Worm (Caenorhabditis elegans): ENCODE measurements around the gene C49F5.6.

C49F5.6 gene

ce11 chrX:11965663-11966304, 22.3 kb upstream of the C49F5.6 start, which contains the start of gene sams-1:
TSS of gene sams-1 (plus strand) at chrX:11965962.
- no peak for TF ChIP-seq ztf-1 (GFP tag; conservative IDR thresholded peaks at IDR 0.05)
- peak; percentile 37 for TF ChIP-seq ceh-16 (tag; optimal IDR thresholded peaks at IDR 0.05)
- no peak for TF ChIP-seq snpc-4 (tag; optimal IDR thresholded peaks at IDR 0.05)
- peak in 1 of 2 experiments; percentile 2 for TF ChIP-seq mdl-1 (tag; optimal IDR thresholded peaks at IDR 0.05)
- peak; percentile 71 for TF ChIP-seq fos-1 (tag; optimal IDR thresholded peaks at IDR 0.05)
- TF ChIP-seq unc-62 (GFP tag; optimal IDR thresholded peaks at IDR 0.05) = no peak
- peak; percentile 10 for TF ChIP-seq egl-27 (tag; optimal IDR thresholded peaks at IDR 0.05)
- TF ChIP-seq mbf-1 (tag; optimal IDR thresholded peaks at IDR 0.05) = no peak
- no peak for TF ChIP-seq elt-3 (tag; optimal IDR thresholded peaks at IDR 0.05)
- TF ChIP-seq aly-2 (tag; optimal IDR thresholded peaks at IDR 0.05) = no peak
- TF ChIP-seq sma-9 (GFP tag; optimal IDR thresholded peaks at IDR 0.05) = peak; percentile 68
- TF ChIP-seq sma-9 (tag; optimal IDR thresholded peaks at IDR 0.05) = no peak
- no peak for TF ChIP-seq nhr-6 (tag; optimal IDR thresholded peaks at IDR 0.05)
- TF ChIP-seq ZK546.5 (tag; optimal IDR thresholded peaks at IDR 0.05) = no peak
- no peak for TF ChIP-seq sma-3 (GFP tag; optimal IDR thresholded peaks at IDR 0.05)
- TF ChIP-seq nhr-11 (tag; optimal IDR thresholded peaks at IDR 0.05) = no peak
- TF ChIP-seq zag-1 (tag; optimal IDR thresholded peaks at IDR 0.05) = no peak
- no peak for TF ChIP-seq blmp-1 (tag; optimal IDR thresholded peaks at IDR 0.05; ENCODE audit: insufficient read depth)
- no peak for TF ChIP-seq skn-1 (tag; optimal IDR thresholded peaks at IDR 0.05)
- TF ChIP-seq nhr-25 (tag; optimal IDR thresholded peaks at IDR 0.05) = peak; percentile 19
- TF ChIP-seq nhr-237 (tag; optimal IDR thresholded peaks at IDR 0.05) = no peak
- TF ChIP-seq nhr-12 (tag; optimal IDR thresholded peaks at IDR 0.05) = no peak
- no peak for TF ChIP-seq unc-55 (GFP tag; optimal IDR thresholded peaks at IDR 0.05)
- TF ChIP-seq nhr-129 (tag; optimal IDR thresholded peaks at IDR 0.05) = peak; percentile 23
- TF ChIP-seq C34F6.9 (tag; optimal IDR thresholded peaks at IDR 0.05) = no peak
- peak; percentile 46 for TF ChIP-seq ama-1 (optimal IDR thresholded peaks at IDR 0.05)
- no peak for TF ChIP-seq elt-1 (tag; optimal IDR thresholded peaks at IDR 0.05)
- TF ChIP-seq gmeb-1 (tag; optimal IDR thresholded peaks at IDR 0.05) = no peak
- TF ChIP-seq Y55F3AM.14 (GFP tag; optimal IDR thresholded peaks at IDR 0.05) = no peak
- TF ChIP-seq F13H6.1 (tag; optimal IDR thresholded peaks at IDR 0.05) = no peak
- no peak for TF ChIP-seq lin-13 (GFP tag; optimal IDR thresholded peaks at IDR 0.05)

ce11 chrX:11967034-11967433, 21.1 kb upstream of the C49F5.6 start:
- TF ChIP-seq lin-11 (tag; optimal IDR thresholded peaks at IDR 0.05) = no peak
- TF ChIP-seq lsy-2 (tag; optimal IDR thresholded peaks at IDR 0.05) = no peak
- TF ChIP-seq blmp-1 (tag; optimal IDR thresholded peaks at IDR 0.05; ENCODE audit: insufficient read depth) = no peak
- no peak for TF ChIP-seq sma-3 (GFP tag; optimal IDR thresholded peaks at IDR 0.05)
- TF ChIP-seq nhr-23 (tag; optimal IDR thresholded peaks at IDR 0.05) = no peak
- TF ChIP-seq nhr-25 (tag; optimal IDR thresholded peaks at IDR 0.05) = no peak
- TF ChIP-seq nhr-77 (tag; optimal IDR thresholded peaks at IDR 0.05) = no peak
- no peak for TF ChIP-seq zag-1 (tag; optimal IDR thresholded peaks at IDR 0.05)
- TF ChIP-seq nhr-129 (tag; optimal IDR thresholded peaks at IDR 0.05) = no peak
- TF ChIP-seq skn-1 (tag; optimal IDR thresholded peaks at IDR 0.05) = no peak
- no peak for TF ChIP-seq nhr-6 (tag; optimal IDR thresholded peaks at IDR 0.05)
- TF ChIP-seq alr-1 (tag; optimal IDR thresholded peaks at IDR 0.05) = no peak
- TF ChIP-seq Y55F3AM.14 (GFP tag; optimal IDR thresholded peaks at IDR 0.05) = no peak

ce11 chrX:11968024-11968598, 20.0 kb upstream of the C49F5.6 start:
- TF ChIP-seq sma-9 (GFP tag; optimal IDR thresholded peaks at IDR 0.05) = peak; percentile 25
- no peak for TF ChIP-seq sma-9 (tag; optimal IDR thresholded peaks at IDR 0.05)
- no peak for TF ChIP-seq lin-13 (GFP tag; optimal IDR thresholded peaks at IDR 0.05)
- no peak for TF ChIP-seq alr-1 (tag; optimal IDR thresholded peaks at IDR 0.05)
- no peak for TF ChIP-seq peb-1 (tag; optimal IDR thresholded peaks at IDR 0.05)
- TF ChIP-seq mdl-1 (tag; optimal IDR thresholded peaks at IDR 0.05) = peak in 1 of 2 experiments; percentile 13
- TF ChIP-seq nhr-25 (tag; optimal IDR thresholded peaks at IDR 0.05) = no peak
- peak; percentile 21 for TF ChIP-seq sma-3 (GFP tag; optimal IDR thresholded peaks at IDR 0.05)
- no peak for TF ChIP-seq lin-39 (tag; optimal IDR thresholded peaks at IDR 0.05)
- TF ChIP-seq R02D3.7 (tag; optimal IDR thresholded peaks at IDR 0.05) = no peak
- TF ChIP-seq dmd-4 (tag; optimal IDR thresholded peaks at IDR 0.05) = no peak
- TF ChIP-seq ama-1 (optimal IDR thresholded peaks at IDR 0.05) = no peak
- no peak for TF ChIP-seq egl-27 (tag; optimal IDR thresholded peaks at IDR 0.05)
- TF ChIP-seq fos-1 (tag; optimal IDR thresholded peaks at IDR 0.05) = peak; percentile 86
- TF ChIP-seq crh-2 (tag; optimal IDR thresholded peaks at IDR 0.05) = peak; percentile 59
- TF ChIP-seq nhr-21 (tag; optimal IDR thresholded peaks at IDR 0.05) = no peak

Data from whole organism, L2 larva.